Fruit fly (Drosophila melanogaster) whole organism, pupa: ENCODE measurements around the gene Pdi.

Source experiments
- CG12605 ChIP-seq: fragments of 200-800 bp; sonication (Bioruptor generic); IDR thresholded peaks from 2 replicates; pipeline ENCODE4 v1.3.6; 2022; ENCODE audit warnings: missing biosample characterization, missing genetic modification characterization
- CG14655 ChIP-seq: fragments of 200-800 bp; sonication (Bioruptor generic); optimal IDR thresholded peaks from 3 replicates; lab custom pipeline; 2017; ENCODE audit warnings: mild to moderate bottlenecking, missing biosample characterization, missing genetic modification reagents, missing genetic modification characterization
- CG4496 ChIP-seq: fragments of 200-800 bp; sonication (Bioruptor generic); IDR thresholded peaks from 3 replicates; pipeline ENCODE4 v1.3.6; 2022; ENCODE audit warnings: missing biosample characterization, missing genetic modification characterization
- CG8301 ChIP-seq: fragments of 200-800 bp; sonication (Bioruptor generic); optimal IDR thresholded peaks from 2 replicates; lab custom pipeline; 2018; ENCODE audit warnings: missing biosample characterization, mild to moderate bottlenecking, missing genetic modification characterization
- Pif1A ChIP-seq: fragments of 200-800 bp; sonication (Bioruptor generic); optimal IDR thresholded peaks from 3 replicates; lab custom pipeline; 2016; ENCODE audit warnings: missing biosample characterization, missing genetic modification characterization
- Snoo ChIP-seq: fragments of 200-800 bp; sonication (Bioruptor generic); optimal IDR thresholded peaks from 3 replicates; lab custom pipeline; 2017; ENCODE audit warnings: missing biosample characterization, mild to moderate bottlenecking, missing genetic modification characterization, inconsistent platforms
- gl ChIP-seq: fragments of 200-800 bp; sonication (Bioruptor generic); optimal IDR thresholded peaks from 2 replicates; lab custom pipeline; 2018; ENCODE audit warnings: missing biosample characterization, mild to moderate bottlenecking, missing genetic modification characterization

- TF ChIP-seq gl (tag; lab: Kevin White, UChicago) (no peak), CG14655 (no peak), Snoo (tag; lab: Kevin White, UChicago) (no peak), CG8301 (tag; lab: Kevin White, UChicago) (no peak), CG4496 (GFP tag; lab: Robert Waterston, UW) (peak; percentile 67), Pif1A (GFP tag; lab: Kevin White, UChicago) (no peak), CG12605 (GFP tag; lab: Robert Waterston, UW) (no peak)
Observed at dm6 chr3L:15108524-15108923, 34.1 kb downstream of the Pdi start.
